Worm (Caenorhabditis elegans) whole organism, early embryonic: Measurements from ENCODE around the gene math-39.

ENCODE experiments used
- F13C5.2 ChIP-seq: sonication (generic microtip); optimal IDR thresholded peaks from 2 replicates; lab custom pipeline; 2017; ENCODE audit warnings: mild to moderate bottlenecking, missing genetic modification characterization, inconsistent platforms, missing compliant biosample characterization
- ama-1 ChIP-seq: fragments of 150-350 bp; optimal IDR thresholded peaks from 2 replicates; lab custom pipeline; 2014
- ceh-13 ChIP-seq: fragments of 200-800 bp; sonication (Bioruptor generic); optimal IDR thresholded peaks from 2 replicates; lab custom pipeline; 2018; ENCODE audit warnings: mild to moderate bottlenecking, missing genetic modification characterization, missing compliant biosample characterization
- ceh-36 ChIP-seq: sonication (generic microtip); optimal IDR thresholded peaks from 2 replicates; lab custom pipeline; 2016; ENCODE audit warnings: missing genetic modification characterization, inconsistent platforms, missing compliant biosample characterization
- flt-1 ChIP-seq: fragments of 200-800 bp; sonication (Bioruptor generic); IDR thresholded peaks from 2 replicates; pipeline ENCODE4 v1.3.6; 2022; ENCODE audit warnings: missing genetic modification characterization, missing compliant biosample characterization
- tbx-11 ChIP-seq: fragments of 200-800 bp; sonication (Bioruptor generic); IDR thresholded peaks from 2 replicates; pipeline ENCODE4 v1.3.6; 2022; ENCODE audit warnings: missing genetic modification characterization, missing compliant biosample characterization

ce11 chrII:1836204-1836603 lies 4.1 kb downstream of the math-39 start, which contains the start of gene T08E11.1:
- no peak for TF ChIP-seq F13C5.2
- TF ChIP-seq ama-1 (lab: Kevin White, UChicago): no peak
- no peak for TF ChIP-seq tbx-11 (GFP tag; lab: Robert Waterston, UW)
- no peak for TF ChIP-seq flt-1 (GFP tag; lab: Robert Waterston, UW)
- no peak for TF ChIP-seq ceh-36
- no peak for TF ChIP-seq ceh-13 (GFP tag; lab: Kevin White, UChicago)
